Worm (Caenorhabditis elegans): Measurements from ENCODE around the gene cox-10.

cox-10 gene

ce11 chrII:12677975-12678866 lies 1.5 kb upstream of the cox-10 start (continued):
- no peak for TF ChIP-seq dve-1 (tag; optimal IDR thresholded peaks at IDR 0.05)
- peak; percentile 25 for TF ChIP-seq syd-9 (tag; optimal IDR thresholded peaks at IDR 0.05)
- no peak for TF ChIP-seq pat-9 (tag; optimal IDR thresholded peaks at IDR 0.05)
- TF ChIP-seq ets-4 (tag; optimal IDR thresholded peaks at IDR 0.05): peak; percentile 82
- TF ChIP-seq ceh-31 (tag; optimal IDR thresholded peaks at IDR 0.05): peak; percentile 91
- no peak for TF ChIP-seq unc-86 (tag; optimal IDR thresholded peaks at IDR 0.05)
- TF ChIP-seq C38D4.7 (GFP tag; optimal IDR thresholded peaks at IDR 0.05): peak; percentile 14
- peak; percentile 20 for TF ChIP-seq hlh-13 (GFP tag; optimal IDR thresholded peaks at IDR 0.05)
- TF ChIP-seq odd-2 (tag; optimal IDR thresholded peaks at IDR 0.05): no peak
- peak; percentile 81 for TF ChIP-seq tbx-2 (tag; optimal IDR thresholded peaks at IDR 0.05)
- no peak for TF ChIP-seq ceh-45 (GFP tag; IDR thresholded peaks at IDR 0.05)
- TF ChIP-seq nfya-1 (tag; optimal IDR thresholded peaks at IDR 0.05): peak; percentile 43
- peak; percentile 9 for TF ChIP-seq pax-1 (tag; optimal IDR thresholded peaks at IDR 0.05)
- no peak for TF ChIP-seq elt-4 (tag; optimal IDR thresholded peaks at IDR 0.05)
- TF ChIP-seq fkh-10 (GFP tag; optimal IDR thresholded peaks at IDR 0.05): no peak
- TF ChIP-seq dmd-4 (tag; optimal IDR thresholded peaks at IDR 0.05; ENCODE audit: borderline replicate concordance): no peak
- TF ChIP-seq pqm-1 (tag; optimal IDR thresholded peaks at IDR 0.05): no peak
- peak; percentile 14 for TF ChIP-seq lin-11 (tag; optimal IDR thresholded peaks at IDR 0.05)
- peak; percentile 24 for TF ChIP-seq fkh-6 (tag; optimal IDR thresholded peaks at IDR 0.05)
- no peak for TF ChIP-seq npax-4 (tag; optimal IDR thresholded peaks at IDR 0.05)
- no peak for TF ChIP-seq ceh-34 (tag; optimal IDR thresholded peaks at IDR 0.05)
- TF ChIP-seq ceh-9 (tag; optimal IDR thresholded peaks at IDR 0.05): no peak
- no peak for TF ChIP-seq ahr-1 (tag; optimal IDR thresholded peaks at IDR 0.05)
- TF ChIP-seq elt-2 (tag; optimal IDR thresholded peaks at IDR 0.05): peak; percentile 46
- no peak for TF ChIP-seq unc-3 (GFP tag; conservative IDR thresholded peaks at IDR 0.05)
- peak; percentile 18 for TF ChIP-seq unc-3 (tag; optimal IDR thresholded peaks at IDR 0.05)
- peak; percentile 58 for TF ChIP-seq unc-55 (GFP tag; optimal IDR thresholded peaks at IDR 0.05)
- TF ChIP-seq hlh-30 (tag; optimal IDR thresholded peaks at IDR 0.05; ENCODE audit: insufficient read depth): no peak
- no peak for TF ChIP-seq ceh-18 (tag; optimal IDR thresholded peaks at IDR 0.05)
- no peak for TF ChIP-seq ceh-22 (tag; optimal IDR thresholded peaks at IDR 0.05)
- peak; percentile 33 for TF ChIP-seq fax-1 (tag; optimal IDR thresholded peaks at IDR 0.05)
- peak; percentile 74 for TF ChIP-seq tbx-7 (tag; optimal IDR thresholded peaks at IDR 0.05)
- peak; percentile 82 for TF ChIP-seq hlh-6 (tag; optimal IDR thresholded peaks at IDR 0.05)
- peak; percentile 61 for TF ChIP-seq zip-5 (tag; optimal IDR thresholded peaks at IDR 0.05)
- peak; percentile 16 for TF ChIP-seq T23F11.4 (GFP tag; optimal IDR thresholded peaks at IDR 0.05)
- no peak for TF ChIP-seq pag-3 (tag; optimal IDR thresholded peaks at IDR 0.05; ENCODE audit: borderline replicate concordance)
- peak; percentile 87 for TF ChIP-seq rnt-1 (tag; optimal IDR thresholded peaks at IDR 0.05)
- peak; percentile 62 for TF ChIP-seq ref-2 (tag; optimal IDR thresholded peaks at IDR 0.05)
- no peak for TF ChIP-seq sdc-2 (tag; optimal IDR thresholded peaks at IDR 0.05)
- no peak for TF ChIP-seq ceh-24 (tag; optimal IDR thresholded peaks at IDR 0.05)
- peak; percentile 12 for TF ChIP-seq ceh-48 (tag; optimal IDR thresholded peaks at IDR 0.05)
- peak; percentile 28 for TF ChIP-seq hlh-15 (tag; optimal IDR thresholded peaks at IDR 0.05)
- no peak for TF ChIP-seq pros-1 (tag; optimal IDR thresholded peaks at IDR 0.05)
- TF ChIP-seq pha-2 (tag; optimal IDR thresholded peaks at IDR 0.05): peak; percentile 8
- TF ChIP-seq ceh-19 (GFP tag; optimal IDR thresholded peaks at IDR 0.05): peak; percentile 38
- no peak for TF ChIP-seq ceh-14 (tag; optimal IDR thresholded peaks at IDR 0.05)
